Fruit fly (Drosophila melanogaster) whole organism, embryonic: ENCODE results near the gene CG32573.
A peak's percentile ranks its signal among the peaks of the same experiment; 100 is the strongest.

Experiments used
- CG1024 ChIP-seq: fragments of 200-800 bp; sonication (Bioruptor generic); IDR thresholded peaks from 2 replicates; pipeline ENCODE4 v1.3.6; 2022; ENCODE audit warnings: missing biosample characterization, missing genetic modification characterization
- CG10543 ChIP-seq: fragments of 200-800 bp; sonication (Bioruptor generic); optimal IDR thresholded peaks from 3 replicates; lab custom pipeline; 2017; ENCODE audit warnings: missing biosample characterization, mild to moderate bottlenecking, missing genetic modification characterization, moderate library complexity
- CG10959 ChIP-seq: fragments of 200-800 bp; sonication (Bioruptor generic); IDR thresholded peaks from 2 replicates; pipeline ENCODE4 v1.3.6; 2022; ENCODE audit warnings: missing biosample characterization, missing genetic modification characterization
- CG11504 ChIP-seq: fragments of 200-800 bp; sonication (Bioruptor generic); optimal IDR thresholded peaks from 3 replicates; lab custom pipeline; 2019; ENCODE audit warnings: missing biosample characterization, mild to moderate bottlenecking, missing genetic modification characterization, moderate library complexity
- CG12299 ChIP-seq: fragments of 200-800 bp; sonication (Bioruptor generic); optimal IDR thresholded peaks from 2 replicates; lab custom pipeline; 2018; ENCODE audit warnings: missing biosample characterization, mild to moderate bottlenecking, missing genetic modification characterization
- CG14050 ChIP-seq: fragments of 200-800 bp; sonication (Bioruptor generic); IDR thresholded peaks from 3 replicates; pipeline ENCODE4 v1.3.6; 2022; ENCODE audit warnings: missing biosample characterization, missing genetic modification characterization
- CG15011 ChIP-seq: fragments of 200-800 bp; sonication (Bioruptor generic); optimal IDR thresholded peaks from 3 replicates; lab custom pipeline; 2018; ENCODE audit warnings: missing biosample characterization, mild to moderate bottlenecking, missing genetic modification characterization
- CG1602 ChIP-seq: fragments of 200-800 bp; sonication (Bioruptor generic); optimal IDR thresholded peaks from 3 replicates; lab custom pipeline; 2016; ENCODE audit warnings: missing biosample characterization, missing genetic modification characterization
- CG17612 ChIP-seq: fragments of 200-800 bp; sonication (Bioruptor generic); IDR thresholded peaks from 2 replicates; pipeline ENCODE4 v1.3.6; 2022; ENCODE audit warnings: missing biosample characterization, missing genetic modification characterization
- CG17912 ChIP-seq: fragments of 200-800 bp; sonication (Bioruptor generic); optimal IDR thresholded peaks from 2 replicates; lab custom pipeline; 2018; ENCODE audit warnings: missing biosample characterization, mild to moderate bottlenecking, missing genetic modification characterization
- CG2116 ChIP-seq: fragments of 200-800 bp; sonication (Bioruptor generic); optimal IDR thresholded peaks from 3 replicates; lab custom pipeline; 2018; ENCODE audit warnings: missing biosample characterization, mild to moderate bottlenecking, missing genetic modification characterization
- CG2120 ChIP-seq: fragments of 200-800 bp; sonication (Bioruptor generic); optimal IDR thresholded peaks from 3 replicates; lab custom pipeline; 2016; ENCODE audit warnings: missing biosample characterization, missing genetic modification characterization
- CG30020 ChIP-seq: fragments of 200-800 bp; optimal IDR thresholded peaks from 2 replicates; lab custom pipeline; 2019; ENCODE audit warnings: missing biosample characterization, mild to moderate bottlenecking, missing genetic modification characterization, moderate library complexity
- CG33213 ChIP-seq: fragments of 200-800 bp; sonication (Bioruptor generic); optimal IDR thresholded peaks from 3 replicates; lab custom pipeline; 2016; ENCODE audit warnings: missing biosample characterization, missing genetic modification characterization
- CG33557 ChIP-seq: fragments of 200-800 bp; sonication (Bioruptor generic); optimal IDR thresholded peaks from 2 replicates; lab custom pipeline; 2019; ENCODE audit warnings: missing biosample characterization, mild to moderate bottlenecking, missing genetic modification characterization, moderate library complexity
- CG4328 ChIP-seq: fragments of 200-800 bp; sonication (Bioruptor generic); optimal IDR thresholded peaks from 3 replicates; lab custom pipeline; 2017; ENCODE audit warnings: missing biosample characterization, missing genetic modification reagents, missing genetic modification characterization
- CG4360 ChIP-seq: fragments of 200-800 bp; sonication (Bioruptor generic); IDR thresholded peaks from 2 replicates; pipeline ENCODE4 v1.3.6; 2022; ENCODE audit warnings: missing biosample characterization, missing genetic modification characterization
- CG6654 ChIP-seq: fragments of 200-800 bp; sonication (Bioruptor generic); optimal IDR thresholded peaks from 2 replicates; lab custom pipeline; 2017; ENCODE audit warnings: missing biosample characterization, mild to moderate bottlenecking, missing genetic modification characterization
- CG6813 ChIP-seq: fragments of 200-800 bp; sonication (Bioruptor generic); optimal IDR thresholded peaks from 2 replicates; lab custom pipeline; 2017; ENCODE audit warnings: missing biosample characterization, missing genetic modification characterization, mild to moderate bottlenecking, moderate library complexity, missing genetic modification reagents
- CG7839 ChIP-seq: fragments of 200-800 bp; sonication (Bioruptor generic); optimal IDR thresholded peaks from 3 replicates; lab custom pipeline; 2018; ENCODE audit warnings: missing biosample characterization, mild to moderate bottlenecking, missing genetic modification characterization, moderate library complexity
- Chrac-16 ChIP-seq: fragments of 200-800 bp; sonication (Bioruptor generic); optimal IDR thresholded peaks from 3 replicates; lab custom pipeline; 2016; ENCODE audit warnings: missing biosample characterization, missing genetic modification characterization
- Gsc ChIP-seq: fragments of 200-800 bp; sonication (Bioruptor generic); IDR thresholded peaks from 2 replicates; pipeline ENCODE4 v1.3.6; 2022; ENCODE audit warnings: missing biosample characterization, missing genetic modification characterization
- H15 ChIP-seq: fragments of 200-800 bp; sonication (Bioruptor generic); IDR thresholded peaks from 3 replicates; pipeline ENCODE4 v1.3.6; 2022; ENCODE audit warnings: missing biosample characterization, missing genetic modification characterization
- NK7.1 ChIP-seq: fragments of 200-800 bp; sonication (Bioruptor generic); optimal IDR thresholded peaks from 3 replicates; lab custom pipeline; 2016; ENCODE audit warnings: missing biosample characterization, missing genetic modification characterization
- Oli ChIP-seq: fragments of 200-800 bp; sonication (Bioruptor generic); optimal IDR thresholded peaks from 2 replicates; lab custom pipeline; 2018; ENCODE audit warnings: missing biosample characterization, mild to moderate bottlenecking, missing genetic modification characterization, moderate library complexity
- Optix ChIP-seq: fragments of 200-800 bp; sonication (Bioruptor generic); IDR thresholded peaks from 3 replicates; pipeline ENCODE4 v1.3.6; 2022; ENCODE audit warnings: missing biosample characterization, missing genetic modification characterization
- Ravus ChIP-seq: fragments of 200-800 bp; sonication (Bioruptor generic); IDR thresholded peaks from 2 replicates; pipeline ENCODE4 v1.3.6; 2022; ENCODE audit warnings: missing biosample characterization, missing genetic modification characterization
- Spps ChIP-seq: fragments of 200-800 bp; sonication (Bioruptor generic); optimal IDR thresholded peaks from 2 replicates; lab custom pipeline; 2018; ENCODE audit warnings: missing biosample characterization, mild to moderate bottlenecking, missing genetic modification characterization
- Stat92E ChIP-seq, 3 experiments: fragments of >200 bp in 2 of 3; fragments of 200-800 bp in 1 of 3; sonication (Bioruptor generic) in 1 of 3; optimal IDR thresholded peaks; 2 replicates each; lab custom pipeline; 2017 to 2019; ENCODE audit warnings: missing biosample characterization in 3 of 3, missing genetic modification characterization in 3 of 3, mild to moderate bottlenecking in 1 of 3, moderate library complexity in 1 of 3
- Usf ChIP-seq: fragments of 200-800 bp; sonication (Bioruptor generic); optimal IDR thresholded peaks from 2 replicates; lab custom pipeline; 2017; ENCODE audit warnings: missing genotype, missing biosample characterization, missing genetic modification characterization
- abd-A ChIP-seq: fragments of 200-800 bp; sonication (Bioruptor generic); optimal IDR thresholded peaks from 3 replicates; lab custom pipeline; 2019; ENCODE audit warnings: missing biosample characterization, mild to moderate bottlenecking, missing genetic modification characterization, moderate library complexity
- bbx ChIP-seq: fragments of 200-800 bp; sonication (Bioruptor generic); IDR thresholded peaks from 2 replicates; pipeline ENCODE4 v1.3.6; 2022; ENCODE audit warnings: missing biosample characterization, missing genetic modification characterization; ENCODE audit not compliant: partially characterized antibody
- bsh ChIP-seq, 2 experiments: fragments of 200-800 bp; sonication (Bioruptor generic); optimal IDR thresholded peaks; 2 replicates each; lab custom pipeline; 2017 to 2018; ENCODE audit warnings: mild to moderate bottlenecking in 2 of 2, missing biosample characterization in 2 of 2, missing genetic modification characterization in 2 of 2, moderate library complexity in 1 of 2
- cas ChIP-seq: fragments of 200-800 bp; sonication (Bioruptor generic); IDR thresholded peaks from 2 replicates; pipeline ENCODE4 v1.3.6; 2022; ENCODE audit warnings: missing biosample characterization, missing genetic modification characterization
- corto ChIP-seq: fragments of 200-800 bp; sonication (Bioruptor generic); optimal IDR thresholded peaks from 2 replicates; lab custom pipeline; 2016; ENCODE audit warnings: missing biosample characterization, mild to moderate bottlenecking, missing genetic modification characterization, moderate library complexity
- dimm ChIP-seq: fragments of 200-800 bp; sonication (Bioruptor generic); IDR thresholded peaks from 2 replicates; pipeline ENCODE4 v1.3.6; 2022; ENCODE audit warnings: missing biosample characterization, missing genetic modification characterization
- gcm ChIP-seq: fragments of 200-800 bp; sonication (Bioruptor generic); optimal IDR thresholded peaks from 2 replicates; lab custom pipeline; 2019; ENCODE audit warnings: missing biosample characterization, mild to moderate bottlenecking, missing genetic modification characterization, moderate library complexity
- h ChIP-seq: fragments of >200 bp; optimal IDR thresholded peaks from 2 replicates; lab custom pipeline; 2017
- hb ChIP-seq: fragments of 200-800 bp; sonication (Bioruptor generic); IDR thresholded peaks from 3 replicates; pipeline ENCODE4 v1.3.6; 2022; ENCODE audit warnings: missing biosample characterization, missing genetic modification characterization; ENCODE audit not compliant: partially characterized antibody
- jumu ChIP-seq: fragments of 200-800 bp; sonication (Bioruptor generic); optimal IDR thresholded peaks from 3 replicates; lab custom pipeline; 2016; ENCODE audit warnings: missing biosample characterization, missing genetic modification characterization
- lov ChIP-seq, 2 experiments: fragments of 200-800 bp in 1 of 2; fragments of >200 bp in 1 of 2; sonication (Bioruptor generic) in 1 of 2; IDR thresholded peaks in 1 of 2; optimal IDR thresholded peaks in 1 of 2; 2 replicates in 1 of 2; 3 replicates in 1 of 2; pipeline versions ENCODE4 v1.3.6 to Lab custom; 2017 to 2022; ENCODE audit warnings: missing biosample characterization in 1 of 2, missing genetic modification characterization in 1 of 2
- peb ChIP-seq: fragments of 200-800 bp; sonication (Bioruptor generic); IDR thresholded peaks from 2 replicates; pipeline ENCODE4 v1.3.6; 2022; ENCODE audit warnings: missing biosample characterization, missing genetic modification characterization
- ro ChIP-seq: fragments of 200-800 bp; sonication (Bioruptor generic); IDR thresholded peaks from 2 replicates; pipeline ENCODE4 v1.3.6; 2022; ENCODE audit warnings: missing biosample characterization, missing genetic modification characterization
- slbo ChIP-seq: fragments of 200-800 bp; sonication (Bioruptor generic); IDR thresholded peaks from 2 replicates; pipeline ENCODE4 v1.3.6; 2022; ENCODE audit warnings: missing biosample characterization, missing genetic modification characterization
- tio ChIP-seq: fragments of 200-800 bp; sonication (Bioruptor generic); optimal IDR thresholded peaks from 2 replicates; lab custom pipeline; 2017; ENCODE audit warnings: missing biosample characterization, missing genetic modification characterization, inconsistent platforms
- tup ChIP-seq: fragments of 200-800 bp; sonication (Bioruptor generic); optimal IDR thresholded peaks from 2 replicates; lab custom pipeline; 2016; ENCODE audit warnings: missing biosample characterization, mild to moderate bottlenecking, missing genetic modification characterization, moderate library complexity
- zen2 ChIP-seq: fragments of 200-800 bp; sonication (Bioruptor generic); IDR thresholded peaks from 3 replicates; pipeline ENCODE4 v1.3.6; 2022; ENCODE audit warnings: missing biosample characterization, missing genetic modification characterization; ENCODE audit not compliant: partially characterized antibody
- zfh1 ChIP-seq: fragments of 200-800 bp; sonication (Bioruptor generic); IDR thresholded peaks from 3 replicates; pipeline ENCODE4 v1.3.6; 2022; ENCODE audit warnings: missing biosample characterization, missing genetic modification characterization

CG32573 gene

dm6 chrX:16650078-16651063, 805 bp upstream of the CG32573 start (continued):
- TF ChIP-seq cas (no peak), Oli (peak; percentile 29), CG2116 (GFP tag; lab: Kevin White, UChicago) (no peak), lov (optimal IDR thresholded peaks at IDR 0.05; lab: Kevin White, UChicago) (no peak), lov (GFP tag; IDR thresholded peaks at IDR 0.05; lab: Robert Waterston, UW) (0 out of 3 replicates have a peak, but pooled peaks have one; percentile 43), zfh1 (GFP tag; lab: Robert Waterston, UW) (peak; percentile 84), CG33557 (GFP tag; lab: Kevin White, UChicago) (no peak), CG6654 (GFP tag; lab: Kevin White, UChicago) (no peak), CG33213 (no peak), tio (GFP tag; lab: Kevin White, UChicago) (no peak), corto (GFP tag; lab: Kevin White, UChicago) (no peak), CG6813 (GFP tag; lab: Kevin White, UChicago) (peak; percentile 32), ro (GFP tag; lab: Robert Waterston, UW) (no peak), CG12299 (tag; lab: Kevin White, UChicago) (no peak), Stat92E (GFP tag; optimal IDR thresholded peaks at IDR 0.05; lab: Kevin White, UChicago) (no peak), tup (GFP tag; lab: Kevin White, UChicago) (no peak), peb (GFP tag; lab: Robert Waterston, UW) (no peak), CG14050 (peak; percentile 75), CG17612 (GFP tag; lab: Robert Waterston, UW) (no peak), hb (GFP tag; lab: Robert Waterston, UW) (no peak), Optix (GFP tag; lab: Robert Waterston, UW) (peak; percentile 86), H15 (GFP tag; lab: Robert Waterston, UW) (peak; percentile 64), zen2 (GFP tag; lab: Robert Waterston, UW) (no peak), CG10959 (GFP tag; lab: Robert Waterston, UW) (no peak), h (no peak), NK7.1 (peak; percentile 79), jumu (GFP tag; lab: Kevin White, UChicago) (peak; percentile 80), CG1024 (GFP tag; lab: Robert Waterston, UW) (no peak), Ravus (no peak), CG4360 (no peak), CG7839 (tag; lab: Kevin White, UChicago) (peak; percentile 70), bbx (GFP tag; lab: Robert Waterston, UW) (no peak), CG1602 (GFP tag; lab: Kevin White, UChicago) (no peak), CG30020 (tag; lab: Kevin White, UChicago) (no peak), CG11504 (tag; lab: Kevin White, UChicago) (peak; percentile 79), Spps (no peak), gcm (GFP tag; lab: Kevin White, UChicago) (no peak), bsh (GFP tag; optimal IDR thresholded peaks at IDR 0.05; lab: Kevin White, UChicago) (no peak), CG10543 (peak; percentile 22), CG17912 (GFP tag; lab: Kevin White, UChicago) (no peak), Chrac-16 (GFP tag; lab: Kevin White, UChicago) (no peak), CG15011 (no peak), Gsc (no peak), Usf (GFP tag; lab: Kevin White, UChicago) (no peak), CG4328 (GFP tag; lab: Kevin White, UChicago) (no peak), dimm (GFP tag; lab: Robert Waterston, UW) (peak; percentile 56; the same call in 1 of the 2 replicates), slbo (GFP tag; lab: Robert Waterston, UW) (peak; percentile 21; the same call in 1 of the 2 replicates), CG2120 (GFP tag; lab: Kevin White, UChicago) (no peak), abd-A (tag; lab: Kevin White, UChicago) (peak; percentile 5)
